Worm (Caenorhabditis elegans) whole organism, L3 larva: ENCODE data around the gene B0250.5.

Experiments used
- egl-27 ChIP-seq: sonication (generic microtip); optimal IDR thresholded peaks from 4 replicates; lab custom pipeline; 2017; ENCODE audit warnings: missing biosample characterization, missing genetic modification reagents, missing genetic modification characterization
- elt-3 ChIP-seq, 3 experiments: fragments of 150-350 bp in 1 of 3; sonication (generic microtip) in 2 of 3; optimal IDR thresholded peaks; 2 replicates in 2 of 3; 4 replicates in 1 of 3; lab custom pipeline; 2014 to 2017; ENCODE audit warnings: missing biosample characterization in 3 of 3, missing genetic modification characterization in 3 of 3
- ztf-11 ChIP-seq: fragments of 150-350 bp; optimal IDR thresholded peaks from 2 replicates; lab custom pipeline; 2014; ENCODE audit warnings: missing biosample characterization, missing genetic modification characterization

ce11 chrV:20497537-20497936 is 3.8 kb downstream of the B0250.5 start:
- TF ChIP-seq egl-27 (tag; lab: Kevin White, UChicago), result no peak
- TF ChIP-seq elt-3 (tag; optimal IDR thresholded peaks at IDR 0.05; lab: Kevin White, UChicago), result no peak
- TF ChIP-seq ztf-11 (tag; lab: Kevin White, UChicago), result no peak
